Worm (Caenorhabditis elegans) whole organism, midembryonic: ENCODE measurements around the gene twk-13.

ENCODE experiments used
- T22C8.4 ChIP-seq: fragments of 200-800 bp; sonication (Bioruptor generic); IDR thresholded peaks from 2 replicates; pipeline ENCODE4 v1.3.6; 2022; ENCODE audit warnings: missing genetic modification characterization, missing compliant biosample characterization
- flt-1 ChIP-seq: fragments of 200-800 bp; sonication (Bioruptor generic); IDR thresholded peaks from 2 replicates; pipeline ENCODE4 v1.3.6; 2022; ENCODE audit warnings: missing genetic modification characterization, missing compliant biosample characterization
- klf-2 ChIP-seq: fragments of 200-800 bp; sonication (Bioruptor generic); conservative IDR thresholded peaks from 2 replicates; pipeline ENCODE4 v1.3.6; 2022; ENCODE audit warnings: missing genetic modification reagents, missing genetic modification characterization, missing compliant biosample characterization

DNA sequence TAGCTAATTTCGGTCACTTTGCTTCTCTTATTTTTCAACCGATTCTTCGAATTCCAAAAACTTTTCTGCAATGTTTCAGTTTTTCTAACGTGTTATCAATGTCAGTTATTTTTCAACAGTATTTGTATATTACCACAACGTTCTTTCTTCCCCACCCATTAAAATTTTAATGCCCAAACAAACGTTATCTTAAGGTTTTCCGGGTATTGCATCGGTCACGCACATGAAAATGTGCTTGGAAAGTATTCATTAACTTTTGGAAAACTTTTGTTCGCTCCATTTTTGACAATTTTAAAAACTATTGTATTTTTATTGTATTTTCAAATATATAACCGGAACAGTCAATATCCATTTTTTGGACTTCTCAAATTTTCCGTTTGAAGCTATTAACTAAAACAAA lies 41.7 kb downstream of the twk-13 start:
- TF ChIP-seq flt-1 (GFP tag; lab: Robert Waterston, UW) (no peak), T22C8.4 (GFP tag; lab: Robert Waterston, UW) (no peak), klf-2 (no peak)
